Worm (Caenorhabditis elegans): ENCODE measurements around the gene rps-30.

DNA sequence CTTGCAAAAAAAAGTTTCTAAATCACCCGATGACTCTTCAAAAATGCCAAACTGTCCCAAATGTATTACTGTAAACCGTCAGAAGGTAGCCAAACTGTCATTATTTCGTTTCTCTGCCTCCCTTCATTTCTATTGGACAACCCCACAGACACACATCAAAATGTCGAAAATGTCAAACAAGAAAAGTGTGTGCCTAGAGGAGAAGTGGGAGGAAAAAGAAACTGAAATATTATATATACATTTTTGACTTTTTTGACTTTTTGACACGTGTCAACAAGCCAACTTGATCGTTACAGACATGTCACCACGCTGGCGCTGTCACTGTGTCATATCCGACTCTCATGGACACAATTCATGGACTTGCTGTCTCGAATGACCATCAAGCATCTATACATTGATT, 26.7 kb upstream of the rps-30 start:
- TF ChIP-seq mls-2 (tag; optimal IDR thresholded peaks at IDR 0.05) (no peak), snpc-4 (tag; optimal IDR thresholded peaks at IDR 0.05) (no peak), lsy-2 (tag; optimal IDR thresholded peaks at IDR 0.05) (no peak), lin-13 (tag; optimal IDR thresholded peaks at IDR 0.05) (no peak), blmp-1 (tag; optimal IDR thresholded peaks at IDR 0.05) (no peak), nhr-237 (tag; optimal IDR thresholded peaks at IDR 0.05) (no peak), unc-39 (tag; optimal IDR thresholded peaks at IDR 0.05) (no peak), ces-1 (GFP tag; optimal IDR thresholded peaks at IDR 0.05) (no peak), sptf-1 (tag; optimal IDR thresholded peaks at IDR 0.05) (no peak), M03D4.4 (tag; optimal IDR thresholded peaks at IDR 0.05) (no peak), ham-2 (GFP tag; optimal IDR thresholded peaks at IDR 0.05) (no peak), elt-1 (tag; optimal IDR thresholded peaks at IDR 0.05; ENCODE audit: borderline replicate concordance, insufficient read depth) (no peak)

Measured in whole organism, mixed stage, embryonic.